Fruit fly (Drosophila melanogaster): Measurements from ENCODE around the gene Lamtor4.

- TF ChIP-seq CG8478 (optimal IDR thresholded peaks at IDR 0.05) (no peak), EcR (GFP tag; optimal IDR thresholded peaks at IDR 0.05) (no peak), psq (optimal IDR thresholded peaks at IDR 0.05) (no peak), pan (optimal IDR thresholded peaks at IDR 0.05) (no peak), usp (GFP tag; optimal IDR thresholded peaks at IDR 0.05) (no peak), Dll (optimal IDR thresholded peaks at IDR 0.05) (no peak)
Observed at dm6 chr3L:3855194-3855980, 41.3 kb upstream of the Lamtor4 start.
